Worm (Caenorhabditis elegans): Measurements from ENCODE around the gene F59D12.5.

The F59D12.5 gene

ce11 chrX:15607498-15608019 lies 39.6 kb downstream of the F59D12.5 start, which contains the start of gene nipi-3 (continued):
- TF ChIP-seq nfya-1 (tag; optimal IDR thresholded peaks at IDR 0.05; ENCODE audit: borderline replicate concordance, insufficient read depth): no peak
- no peak for TF ChIP-seq F39B2.1 (GFP tag; IDR thresholded peaks at IDR 0.05)

ce11 chrX:15606585-15607276 lies 40.4 kb downstream of the F59D12.5 start, which contains the start of gene rab-14:
Gene rab-14, minus strand, starts transcription at chrX:15606635.
- TF ChIP-seq hrde-1 (tag; optimal IDR thresholded peaks at IDR 0.05; ENCODE audit: borderline replicate concordance): no peak
- TF ChIP-seq bed-2 (GFP tag; IDR thresholded peaks at IDR 0.05): no peak
- no peak for TF ChIP-seq ztf-22 (GFP tag; optimal IDR thresholded peaks at IDR 0.05)
- TF ChIP-seq pbrm-1 (GFP tag; IDR thresholded peaks at IDR 0.05): peak; percentile 33; the same call in 1 of the 2 replicates
- TF ChIP-seq F52B5.7 (tag; optimal IDR thresholded peaks at IDR 0.05): no peak
- TF ChIP-seq somi-1 (GFP tag; optimal IDR thresholded peaks at IDR 0.05): peak; percentile 51
- TF ChIP-seq ztf-26 (tag; optimal IDR thresholded peaks at IDR 0.05): no peak
- no peak for TF ChIP-seq nfya-1 (tag; optimal IDR thresholded peaks at IDR 0.05; ENCODE audit: borderline replicate concordance, insufficient read depth)
- TF ChIP-seq lag-1 (GFP tag; IDR thresholded peaks at IDR 0.05): no peak
- no peak for TF ChIP-seq attf-6 (GFP tag; IDR thresholded peaks at IDR 0.05)
- peak; percentile 32 for TF ChIP-seq tbp1 (GFP tag; optimal IDR thresholded peaks at IDR 0.05)
- TF ChIP-seq ets-4 (GFP tag; optimal IDR thresholded peaks at IDR 0.05): no peak
- no peak for TF ChIP-seq F33H1.4 (GFP tag; IDR thresholded peaks at IDR 0.05)
- TF ChIP-seq rec-8 (tag; optimal IDR thresholded peaks at IDR 0.05): no peak
- TF ChIP-seq F55B11.4 (tag; optimal IDR thresholded peaks at IDR 0.05; ENCODE audit: borderline replicate concordance, insufficient read depth): no peak
- peak; percentile 28 for TF ChIP-seq lin-54 (GFP tag; optimal IDR thresholded peaks at IDR 0.05)
- TF ChIP-seq egrh-3 (GFP tag; IDR thresholded peaks at IDR 0.05): no peak
- no peak for TF ChIP-seq T26A5.8 (tag; optimal IDR thresholded peaks at IDR 0.05)
- no peak for TF ChIP-seq cebp-2 (GFP tag; IDR thresholded peaks at IDR 0.05)
- no peak for TF ChIP-seq egl-44 (GFP tag; IDR thresholded peaks at IDR 0.05)
- peak; percentile 16 for TF ChIP-seq lin-40 (tag; optimal IDR thresholded peaks at IDR 0.05)
- TF ChIP-seq ztf-18 (tag; optimal IDR thresholded peaks at IDR 0.05): no peak
- peak; percentile 53; the same call in 1 of the 2 replicates for TF ChIP-seq mcd-1 (GFP tag; IDR thresholded peaks at IDR 0.05)
- no peak for TF ChIP-seq madf-8 (GFP tag; conservative IDR thresholded peaks at IDR 0.05)
- TF ChIP-seq bed-1 (GFP tag; IDR thresholded peaks at IDR 0.05): no peak
- TF ChIP-seq hlh-26 (GFP tag; conservative IDR thresholded peaks at IDR 0.05): no peak
- TF ChIP-seq atf-7 (tag; optimal IDR thresholded peaks at IDR 0.05): peak; percentile 26
- TF ChIP-seq rpc-1 (optimal IDR thresholded peaks at IDR 0.05): no peak
- TF ChIP-seq rpc-1 (tag; optimal IDR thresholded peaks at IDR 0.05): no peak
- no peak for TF ChIP-seq ceh-58 (GFP tag; IDR thresholded peaks at IDR 0.05)
- no peak for TF ChIP-seq Y53F4B.3 (GFP tag; IDR thresholded peaks at IDR 0.05)
- 0 out of 2 replicates have a peak, but pooled peaks have one; percentile 21 for TF ChIP-seq madf-6 (GFP tag; IDR thresholded peaks at IDR 0.05)
- TF ChIP-seq ccch-3 (GFP tag; optimal IDR thresholded peaks at IDR 0.05): no peak
- no peak for TF ChIP-seq lir-1 (GFP tag; conservative IDR thresholded peaks at IDR 0.05)
- no peak for TF ChIP-seq hlh-12 (tag; optimal IDR thresholded peaks at IDR 0.05)
- TF ChIP-seq lin-26 (GFP tag; IDR thresholded peaks at IDR 0.05): no peak
- peak; percentile 49; the same call in 1 of the 2 replicates for TF ChIP-seq let-526 (GFP tag; IDR thresholded peaks at IDR 0.05)
- TF ChIP-seq B0336.3 (GFP tag; IDR thresholded peaks at IDR 0.05): no peak
- TF ChIP-seq ama-1 (optimal IDR thresholded peaks at IDR 0.05): no peak
- no peak for TF ChIP-seq ama-1 (GFP tag; optimal IDR thresholded peaks at IDR 0.05)
- TF ChIP-seq nfyb-1 (GFP tag; IDR thresholded peaks at IDR 0.05): peak; percentile 80
- TF ChIP-seq Y79H2A.3 (GFP tag; conservative IDR thresholded peaks at IDR 0.05): no peak
- no peak for TF ChIP-seq C17E4.6 (GFP tag; IDR thresholded peaks at IDR 0.05)
- TF ChIP-seq F57A8.1 (GFP tag; optimal IDR thresholded peaks at IDR 0.05): no peak
- TF ChIP-seq attf-5 (GFP tag; optimal IDR thresholded peaks at IDR 0.05): peak; percentile 60
